Fruit fly (Drosophila melanogaster) Kc167 (cell line): ENCODE data around the gene Cat.

Source experiments
- Sin3A ChIP-seq: fragments of >200 bp; optimal IDR thresholded peaks from 2 replicates; lab custom pipeline; 2018; ENCODE audit warnings: missing external identifiers
- h ChIP-seq: fragments of >200 bp; optimal IDR thresholded peaks from 3 replicates; lab custom pipeline; 2018; ENCODE audit warnings: missing external identifiers
- insv ChIP-seq: fragments of >200 bp; optimal IDR thresholded peaks from 3 replicates; lab custom pipeline; 2018; ENCODE audit warnings: missing external identifiers
- psq ChIP-seq: fragments of >200 bp; optimal IDR thresholded peaks from 2 replicates; lab custom pipeline; 2017; ENCODE audit warnings: missing external identifiers
- ttk ChIP-seq: sonication (Bioruptor generic); optimal IDR thresholded peaks from 2 replicates; lab custom pipeline; 2017; ENCODE audit warnings: missing external identifiers

dm6 chr3L:18823870-18824561, 1.6 kb downstream of the Cat start:
- TF ChIP-seq psq (lab: Kevin White, UChicago) (no peak), ttk (no peak), Sin3A (no peak), h (lab: Kevin White, UChicago) (no peak), insv (lab: Kevin White, UChicago) (no peak)
